Fruit fly (Drosophila melanogaster) whole organism, wandering third instar larva: ENCODE measurements around the gene CG31673.

Experiments
- Abd-B ChIP-seq: fragments of >200 bp; optimal IDR thresholded peaks from 2 replicates; lab custom pipeline; 2017; ENCODE audit warnings: missing biosample characterization, missing genetic modification characterization
- CG32264 ChIP-seq: fragments of 200-800 bp; sonication (Bioruptor generic); optimal IDR thresholded peaks from 2 replicates; lab custom pipeline; 2016; ENCODE audit warnings: missing biosample characterization, missing genetic modification characterization
- CG9705 ChIP-seq: fragments of 200-800 bp; sonication (Bioruptor generic); optimal IDR thresholded peaks from 2 replicates; lab custom pipeline; 2018; ENCODE audit warnings: missing biosample characterization, mild to moderate bottlenecking, missing genetic modification characterization
- CrebA ChIP-seq: fragments of 200-800 bp; sonication (Bioruptor generic); optimal IDR thresholded peaks from 2 replicates; lab custom pipeline; 2016; ENCODE audit warnings: missing biosample characterization, mild to moderate bottlenecking, missing genetic modification characterization, borderline replicate concordance
- Dfd ChIP-seq: fragments of >200 bp; optimal IDR thresholded peaks from 2 replicates; lab custom pipeline; 2017; ENCODE audit warnings: missing biosample characterization, missing genetic modification characterization
- Dif ChIP-seq: fragments of 200-275, 200-300 bp; sonication (Bioruptor generic); optimal IDR thresholded peaks from 2 replicates; lab custom pipeline; 2018; ENCODE audit warnings: missing biosample characterization, missing genetic modification characterization; ENCODE audit not compliant: partially characterized antibody
- GATAd ChIP-seq: sonication (Bioruptor generic); optimal IDR thresholded peaks from 2 replicates; lab custom pipeline; 2016; ENCODE audit warnings: missing biosample characterization, missing genetic modification characterization
- HLH106 ChIP-seq: fragments of 200-800 bp; optimal IDR thresholded peaks from 3 replicates; lab custom pipeline; 2019; ENCODE audit warnings: missing biosample characterization, mild to moderate bottlenecking, missing genetic modification characterization, moderate library complexity
- Hnf4 ChIP-seq: fragments of 200-800 bp; sonication (Bioruptor generic); optimal IDR thresholded peaks from 2 replicates; lab custom pipeline; 2016; ENCODE audit warnings: missing biosample characterization, mild to moderate bottlenecking, missing genetic modification characterization
- Hr78 ChIP-seq: fragments of >200 bp; optimal IDR thresholded peaks from 2 replicates; lab custom pipeline; 2017; ENCODE audit warnings: missing biosample characterization, missing genetic modification characterization
- Hr83 ChIP-seq: fragments of 200-300 bp; sonication (Bioruptor generic); optimal IDR thresholded peaks from 2 replicates; lab custom pipeline; 2016; ENCODE audit warnings: missing biosample characterization, mild to moderate bottlenecking, missing genetic modification characterization, moderate library complexity; ENCODE audit not compliant: poor library complexity, severe bottlenecking
- Jra ChIP-seq: sonication (Bioruptor generic); optimal IDR thresholded peaks from 2 replicates; lab custom pipeline; 2016; ENCODE audit warnings: missing biosample characterization, missing genetic modification characterization
- Mio ChIP-seq: sonication (Bioruptor generic); optimal IDR thresholded peaks from 2 replicates; lab custom pipeline; 2016; ENCODE audit warnings: missing biosample characterization, missing genetic modification characterization
- Myc ChIP-seq: fragments of >200 bp; optimal IDR thresholded peaks from 2 replicates; lab custom pipeline; 2017
- N ChIP-seq: fragments of >200 bp; optimal IDR thresholded peaks from 2 replicates; lab custom pipeline; 2018; ENCODE audit warnings: missing biosample characterization, missing external identifiers, missing genetic modification characterization
- OdsH ChIP-seq: fragments of 200-800 bp; sonication (Bioruptor generic); optimal IDR thresholded peaks from 2 replicates; lab custom pipeline; 2016; ENCODE audit warnings: missing biosample characterization, mild to moderate bottlenecking, missing genetic modification characterization
- Rel ChIP-seq, 2 experiments: fragments of 200-800 bp; sonication (Bioruptor generic) in 1 of 2; optimal IDR thresholded peaks; 2 replicates in 1 of 2; 3 replicates in 1 of 2; lab custom pipeline; 2016 to 2019; ENCODE audit warnings: mild to moderate bottlenecking in 2 of 2, missing biosample characterization in 2 of 2, missing genetic modification characterization in 2 of 2, moderate library complexity in 1 of 2
- Sp1 ChIP-seq: fragments of 200-800 bp; sonication (Bioruptor generic); optimal IDR thresholded peaks from 3 replicates; lab custom pipeline; 2019; ENCODE audit warnings: missing biosample characterization, mild to moderate bottlenecking, missing genetic modification characterization, moderate library complexity
- Vsx2 ChIP-seq: fragments of 200-300, 225-300 bp; sonication (Bioruptor generic); optimal IDR thresholded peaks from 2 replicates; lab custom pipeline; 2018; ENCODE audit warnings: missing biosample characterization, missing genetic modification characterization; ENCODE audit not compliant: partially characterized antibody
- br ChIP-seq: fragments of 200-800 bp; sonication (Bioruptor generic); optimal IDR thresholded peaks from 2 replicates; lab custom pipeline; 2016; ENCODE audit warnings: missing biosample characterization, missing genetic modification characterization
- brk ChIP-seq: fragments of 200-800 bp; sonication (Bioruptor generic); optimal IDR thresholded peaks from 2 replicates; lab custom pipeline; 2016; ENCODE audit warnings: missing biosample characterization, mild to moderate bottlenecking, missing genetic modification characterization
- dl ChIP-seq, 2 experiments: fragments of 175-275, 200-275 bp in 1 of 2; fragments of 200-275 bp in 1 of 2; sonication (Bioruptor generic); optimal IDR thresholded peaks; lab custom pipeline; 2018; ENCODE audit warnings: mild to moderate bottlenecking in 2 of 2, missing biosample characterization in 2 of 2, missing genetic modification characterization in 2 of 2, moderate library complexity in 2 of 2; ENCODE audit not compliant: partially characterized antibody in 2 of 2, insufficient read depth in 1 of 2
- dmrt93B ChIP-seq: fragments of 200-800 bp; sonication (Bioruptor generic); optimal IDR thresholded peaks from 2 replicates; lab custom pipeline; 2018; ENCODE audit warnings: missing biosample characterization, mild to moderate bottlenecking, missing genetic modification characterization
- dsf ChIP-seq: sonication (Bioruptor generic); optimal IDR thresholded peaks from 2 replicates; lab custom pipeline; 2016; ENCODE audit warnings: missing biosample characterization, missing genetic modification characterization, borderline replicate concordance
- ey ChIP-seq: fragments of 200-800 bp; sonication (Bioruptor generic); optimal IDR thresholded peaks from 2 replicates; lab custom pipeline; 2016; ENCODE audit warnings: missing biosample characterization, missing genetic modification characterization
- foxo ChIP-seq, 2 experiments: fragments of 200-800 bp; sonication (Bioruptor generic); optimal IDR thresholded peaks; 2 replicates in 1 of 2; 3 replicates in 1 of 2; lab custom pipeline; 2016 to 2017; ENCODE audit warnings: missing biosample characterization in 2 of 2, missing genetic modification characterization in 2 of 2
- fru ChIP-seq: fragments of 200-800 bp; sonication (Bioruptor generic); optimal IDR thresholded peaks from 3 replicates; lab custom pipeline; 2016; ENCODE audit warnings: missing biosample characterization, mild to moderate bottlenecking, missing genetic modification characterization
- h ChIP-seq: fragments of 200-800 bp; sonication (Bioruptor generic); optimal IDR thresholded peaks from 3 replicates; lab custom pipeline; 2016; ENCODE audit warnings: missing biosample characterization, mild to moderate bottlenecking, missing genetic modification characterization
- jim ChIP-seq: fragments of 175-275, 200-325 bp; sonication (Bioruptor generic); optimal IDR thresholded peaks from 2 replicates; lab custom pipeline; 2016; ENCODE audit warnings: missing biosample characterization, mild to moderate bottlenecking, missing genetic modification characterization
- lola ChIP-seq: fragments of >200 bp; optimal IDR thresholded peaks from 2 replicates; lab custom pipeline; 2017; ENCODE audit warnings: missing biosample characterization, missing genetic modification characterization
- pan ChIP-seq: fragments of >200 bp; optimal IDR thresholded peaks from 2 replicates; lab custom pipeline; 2017
- psq ChIP-seq: fragments of 200-800 bp; sonication (Bioruptor generic); optimal IDR thresholded peaks from 3 replicates; lab custom pipeline; 2017; ENCODE audit warnings: missing biosample characterization, mild to moderate bottlenecking, missing genetic modification characterization, moderate library complexity
- rgr ChIP-seq: fragments of 200-800 bp; sonication (Bioruptor generic); optimal IDR thresholded peaks from 3 replicates; lab custom pipeline; 2016; ENCODE audit warnings: missing biosample characterization, mild to moderate bottlenecking, missing genetic modification characterization
- sage ChIP-seq: fragments of 200-800 bp; sonication (Bioruptor generic); optimal IDR thresholded peaks from 2 replicates; lab custom pipeline; 2016; ENCODE audit warnings: missing biosample characterization, mild to moderate bottlenecking, missing genetic modification characterization
- sv ChIP-seq: fragments of 200-800 bp; sonication (Bioruptor generic); optimal IDR thresholded peaks from 3 replicates; lab custom pipeline; 2016; ENCODE audit warnings: missing biosample characterization, missing genetic modification characterization
- tai ChIP-seq: sonication (Bioruptor generic); optimal IDR thresholded peaks from 2 replicates; lab custom pipeline; 2016; ENCODE audit warnings: missing biosample characterization, missing genetic modification characterization
- usp ChIP-seq: fragments of >200 bp; optimal IDR thresholded peaks from 2 replicates; lab custom pipeline; 2017; ENCODE audit warnings: missing biosample characterization, missing genetic modification characterization
- woc ChIP-seq: sonication (Bioruptor generic); optimal IDR thresholded peaks from 2 replicates; lab custom pipeline; 2016; ENCODE audit warnings: missing biosample characterization, mild to moderate bottlenecking, missing genetic modification characterization

CG31673 gene

dm6 chr2L:20829309-20829708 lies at the start of gene CG31673:
CG31673 (plus strand) TSS chr2L:20829609.
- TF ChIP-seq Dif (peak; percentile 1), Hr83 (GFP tag; lab: Kevin White, UChicago) (no peak)

dm6 chr2L:20780768-20781167 lies 48.6 kb upstream of the CG31673 start:
- TF ChIP-seq sage: no peak
- TF ChIP-seq brk: no peak
- no peak for TF ChIP-seq Mio (GFP tag; lab: Kevin White, UChicago)
- no peak for TF ChIP-seq lola (GFP tag; lab: Kevin White, UChicago)
- TF ChIP-seq pan (lab: Kevin White, UChicago): no peak
- no peak for TF ChIP-seq dl (GFP tag; optimal IDR thresholded peaks at IDR 0.05; lab: Kevin White, UChicago; ENCODE audit: insufficient read depth in 1 of 2, partially characterized antibody in 2 of 2)
- peak; percentile 70 for TF ChIP-seq rgr (GFP tag; lab: Kevin White, UChicago)
- no peak for TF ChIP-seq Dfd (GFP tag; lab: Kevin White, UChicago)
- TF ChIP-seq dmrt93B (GFP tag; lab: Kevin White, UChicago): peak; percentile 12
- TF ChIP-seq fru (GFP tag; lab: Kevin White, UChicago): peak; percentile 43
- no peak for TF ChIP-seq Vsx2 (GFP tag; lab: Kevin White, UChicago)
- peak in 1 of 2 experiments; percentile 45 for TF ChIP-seq foxo (GFP tag; optimal IDR thresholded peaks at IDR 0.05; lab: Kevin White, UChicago)
- TF ChIP-seq GATAd (GFP tag; lab: Kevin White, UChicago): no peak
- TF ChIP-seq CG32264 (GFP tag; lab: Kevin White, UChicago): peak; percentile 31
- no peak for TF ChIP-seq dsf (GFP tag; lab: Kevin White, UChicago)
- peak; percentile 68 for TF ChIP-seq br
- TF ChIP-seq Rel (GFP tag; optimal IDR thresholded peaks at IDR 0.05; lab: Kevin White, UChicago): no peak
- TF ChIP-seq Rel (tag; optimal IDR thresholded peaks at IDR 0.05; lab: Kevin White, UChicago): no peak
- peak; percentile 85 for TF ChIP-seq Hr83 (GFP tag; lab: Kevin White, UChicago)
- TF ChIP-seq CrebA (GFP tag; lab: Kevin White, UChicago): no peak
- peak; percentile 50 for TF ChIP-seq Hnf4 (GFP tag; lab: Kevin White, UChicago)
- TF ChIP-seq h (GFP tag; lab: Kevin White, UChicago): peak; percentile 74
- TF ChIP-seq Abd-B (GFP tag; lab: Kevin White, UChicago): no peak
- no peak for TF ChIP-seq ey (GFP tag; lab: Kevin White, UChicago)
- no peak for TF ChIP-seq jim (GFP tag; lab: Kevin White, UChicago)
- TF ChIP-seq N (GFP tag; lab: Kevin White, UChicago): no peak
- TF ChIP-seq sv (GFP tag; lab: Kevin White, UChicago): no peak
- no peak for TF ChIP-seq Hr78 (GFP tag; lab: Kevin White, UChicago)
- TF ChIP-seq woc (GFP tag; lab: Kevin White, UChicago): no peak
- TF ChIP-seq Dif: no peak
- TF ChIP-seq usp (GFP tag; lab: Kevin White, UChicago): no peak
- TF ChIP-seq psq (GFP tag; lab: Kevin White, UChicago): peak; percentile 42
- no peak for TF ChIP-seq CG9705 (GFP tag; lab: Kevin White, UChicago)
- no peak for TF ChIP-seq HLH106 (tag; lab: Kevin White, UChicago)
- TF ChIP-seq tai (GFP tag; lab: Kevin White, UChicago): no peak
- TF ChIP-seq Myc: no peak
- TF ChIP-seq Jra (GFP tag; lab: Kevin White, UChicago): peak; percentile 50
- TF ChIP-seq Sp1 (GFP tag; lab: Kevin White, UChicago): peak; percentile 45
- peak; percentile 76 for TF ChIP-seq OdsH

DNA sequence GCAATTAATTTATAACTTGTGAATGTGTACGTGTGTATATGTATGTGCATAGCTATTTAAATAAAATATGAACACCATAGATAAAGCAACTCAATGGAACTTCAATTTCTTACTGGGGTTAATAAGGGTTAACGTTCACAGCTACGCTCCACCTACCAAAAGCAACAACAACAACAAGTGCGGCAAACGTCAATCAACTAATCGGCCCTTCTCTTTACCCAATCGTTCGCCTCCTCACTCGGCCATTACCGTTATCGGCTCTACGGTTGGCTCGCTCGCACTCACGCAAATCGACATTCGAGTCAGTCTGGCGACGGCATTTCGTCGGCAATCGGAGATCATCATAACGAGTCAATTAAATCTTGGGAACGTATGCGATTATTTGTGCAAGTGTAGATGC lies 46.4 kb upstream of the CG31673 start:
- TF ChIP-seq sage (no peak), Hnf4 (GFP tag; lab: Kevin White, UChicago) (no peak), sv (GFP tag; lab: Kevin White, UChicago) (no peak), Rel (GFP tag; optimal IDR thresholded peaks at IDR 0.05; lab: Kevin White, UChicago) (no peak), Rel (tag; optimal IDR thresholded peaks at IDR 0.05; lab: Kevin White, UChicago) (no peak), psq (GFP tag; lab: Kevin White, UChicago) (peak; percentile 82), woc (GFP tag; lab: Kevin White, UChicago) (no peak), Vsx2 (GFP tag; lab: Kevin White, UChicago) (no peak), Hr83 (GFP tag; lab: Kevin White, UChicago) (no peak)
- TF ChIP-seq, all 38 proteins: peak for 1
